Worm (Caenorhabditis elegans) whole organism, midembryonic: ENCODE results near the gene ran-2.
"Not testable (repeated sequence)": the region's sequence is repeated elsewhere in the genome, so short reads cannot be mapped to it uniquely, and the experiment has no call there.

Source experiments
- T22C8.4 ChIP-seq: fragments of 200-800 bp; sonication (Bioruptor generic); IDR thresholded peaks from 2 replicates; pipeline ENCODE4 v1.3.6; 2022; ENCODE audit warnings: missing genetic modification characterization, missing compliant biosample characterization
- cog-1 ChIP-seq: sonication (generic microtip); optimal IDR thresholded peaks from 2 replicates; lab custom pipeline; 2016; ENCODE audit warnings: missing genetic modification characterization, missing compliant biosample characterization
- flt-1 ChIP-seq: fragments of 200-800 bp; sonication (Bioruptor generic); IDR thresholded peaks from 2 replicates; pipeline ENCODE4 v1.3.6; 2022; ENCODE audit warnings: missing genetic modification characterization, missing compliant biosample characterization
- klf-2 ChIP-seq: fragments of 200-800 bp; sonication (Bioruptor generic); conservative IDR thresholded peaks from 2 replicates; pipeline ENCODE4 v1.3.6; 2022; ENCODE audit warnings: missing genetic modification reagents, missing genetic modification characterization, missing compliant biosample characterization
- med-1 ChIP-seq: sonication (generic microtip); optimal IDR thresholded peaks from 2 replicates; lab custom pipeline; 2017; ENCODE audit warnings: missing genetic modification characterization, mild to moderate bottlenecking, missing compliant biosample characterization, antibody characterized with exemption, missing genetic modification reagents; ENCODE audit not compliant: insufficient read depth
- ref-1 ChIP-seq: fragments of 200-800 bp; sonication (Bioruptor generic); conservative IDR thresholded peaks from 2 replicates; pipeline ENCODE4 v1.3.6; 2022; ENCODE audit warnings: missing genetic modification reagents, missing genetic modification characterization, missing compliant biosample characterization
- tab-1 ChIP-seq: fragments of 200-800 bp; sonication (Bioruptor generic); IDR thresholded peaks from 2 replicates; pipeline ENCODE4 v1.3.6; 2022; ENCODE audit warnings: missing genetic modification characterization, missing compliant biosample characterization
- ztf-23 ChIP-seq: fragments of 200-800 bp; sonication (Bioruptor generic); IDR thresholded peaks from 2 replicates; pipeline ENCODE4 v1.3.6; 2022; ENCODE audit warnings: missing genetic modification reagents, missing genetic modification characterization, missing compliant biosample characterization
- ztf-29 ChIP-seq: fragments of 200-800 bp; sonication (Bioruptor generic); IDR thresholded peaks from 2 replicates; pipeline ENCODE4 v1.3.6; 2022; ENCODE audit warnings: missing genetic modification reagents, missing genetic modification characterization, missing compliant biosample characterization

The ran-2 gene

DNA sequence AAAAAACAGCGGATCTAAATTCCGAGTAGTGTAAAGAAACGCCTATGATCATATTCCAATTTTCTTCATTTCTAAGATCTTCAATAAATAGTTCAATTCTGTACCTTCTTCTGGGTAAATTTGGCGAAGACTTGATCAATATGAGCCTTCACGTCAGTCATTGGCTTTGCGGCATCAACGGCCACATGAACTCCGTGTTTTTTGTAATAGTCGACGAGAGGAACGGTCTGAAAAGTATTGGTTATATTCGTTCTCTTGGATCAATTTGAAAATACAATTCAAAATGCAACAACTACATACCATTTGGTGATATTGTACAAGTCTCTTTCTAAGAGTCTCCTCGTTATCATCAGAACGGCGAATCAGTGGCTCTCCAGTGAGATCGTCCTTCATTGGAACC lies 17.1 kb downstream of the ran-2 start:
- TF ChIP-seq flt-1 (GFP tag; lab: Robert Waterston, UW) (no peak), tab-1 (GFP tag; lab: Robert Waterston, UW) (no peak), cog-1 (tag; lab: Kevin White, UChicago) (no peak), ztf-23 (no peak), klf-2 (GFP tag; lab: Robert Waterston, UW) (no peak), T22C8.4 (GFP tag; lab: Robert Waterston, UW) (no peak), ztf-29 (GFP tag; lab: Robert Waterston, UW) (no peak), ref-1 (no peak), med-1 (GFP tag; lab: Kevin White, UChicago) (no peak)

DNA sequence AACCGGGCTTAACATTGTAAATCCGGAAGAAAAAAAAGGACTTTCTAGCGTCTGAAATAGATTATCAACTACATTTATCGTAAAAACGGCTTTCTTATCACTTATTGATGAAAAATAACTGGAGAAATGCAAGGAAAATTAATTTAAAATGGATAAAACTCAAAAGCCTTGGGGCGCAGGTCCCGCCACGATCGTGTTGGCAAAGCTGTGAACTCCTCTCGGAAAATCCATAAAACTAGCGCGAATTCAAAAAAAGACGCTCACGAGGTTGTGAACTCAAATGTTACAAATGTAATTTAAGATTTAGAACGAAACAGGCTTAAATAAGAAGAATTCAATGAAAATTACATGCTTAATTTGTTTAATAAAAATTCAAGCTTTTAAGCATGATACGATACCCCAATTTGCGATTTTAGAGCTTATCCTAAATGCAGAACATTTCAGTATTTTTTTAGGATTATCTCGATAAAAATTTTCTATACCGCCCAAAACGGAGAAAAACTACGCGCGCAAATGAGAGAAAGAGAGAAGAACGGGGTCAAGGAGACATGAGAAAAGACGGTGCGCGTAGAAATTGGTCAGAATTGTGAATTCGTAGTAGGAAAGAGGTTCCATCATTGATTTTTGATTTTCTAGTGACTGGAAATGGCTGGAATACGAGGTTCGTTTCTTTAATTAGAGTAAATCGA lies 18.9 kb downstream of the ran-2 start, which contains the start of gene C29E4.15:
C29E4.15 (plus strand) TSS at position 547 of the 689 bp plus-strand sequence.
- TF ChIP-seq med-1 (GFP tag; lab: Kevin White, UChicago) (no peak), ref-1 (no peak), cog-1 (tag; lab: Kevin White, UChicago) (no peak), ztf-29 (GFP tag; lab: Robert Waterston, UW) (no peak), ztf-23 (no peak), flt-1 (GFP tag; lab: Robert Waterston, UW) (no peak), T22C8.4 (GFP tag; lab: Robert Waterston, UW) (no peak), tab-1 (GFP tag; lab: Robert Waterston, UW) (no peak), klf-2 (GFP tag; lab: Robert Waterston, UW) (no peak)

DNA sequence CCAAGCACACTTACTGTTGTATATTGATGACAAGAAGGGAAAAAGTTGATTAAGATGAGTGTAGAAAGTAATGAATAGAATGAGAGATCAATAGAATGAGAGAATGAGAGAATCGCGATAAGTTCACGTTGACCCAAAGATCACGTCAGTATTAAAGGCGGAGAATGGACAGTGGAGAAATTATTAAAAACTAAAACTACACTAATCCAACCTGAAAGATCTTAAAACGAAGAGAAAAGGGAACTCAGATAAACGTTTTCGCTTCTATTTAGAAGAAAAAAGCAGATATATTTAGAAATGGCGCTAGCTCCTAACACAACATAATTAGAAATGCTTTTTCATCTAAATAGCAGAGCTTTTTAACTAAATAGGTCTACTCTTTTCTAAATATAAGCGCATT lies 19.9 kb downstream of the ran-2 start, which contains the start of gene let-754:
let-754 (minus strand) TSS at position 101 of the 400 bp plus-strand sequence.
- no peak for TF ChIP-seq flt-1 (GFP tag; lab: Robert Waterston, UW)
- TF ChIP-seq tab-1 (GFP tag; lab: Robert Waterston, UW), result no peak
- TF ChIP-seq ztf-29 (GFP tag; lab: Robert Waterston, UW), result no peak
- TF ChIP-seq klf-2 (GFP tag; lab: Robert Waterston, UW), result no peak
- TF ChIP-seq cog-1 (tag; lab: Kevin White, UChicago), result no peak

DNA sequence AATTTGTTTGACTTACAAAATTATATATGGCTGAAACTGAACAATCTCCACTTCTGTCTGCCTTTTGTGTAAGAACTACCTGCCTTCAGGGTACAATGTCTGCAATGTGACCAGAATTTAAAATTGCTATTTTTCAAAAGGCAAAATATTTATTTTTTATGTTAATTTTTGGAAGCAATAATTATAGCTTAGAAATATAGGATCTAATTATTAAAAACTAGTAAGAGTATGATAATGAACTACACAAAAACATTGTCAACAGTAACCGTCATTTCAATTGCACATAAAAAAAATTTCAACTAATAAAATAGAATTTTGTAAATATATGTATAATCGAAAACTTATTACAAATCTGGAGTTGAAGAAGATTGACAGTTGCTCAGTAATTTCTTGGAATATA lies 23.6 kb downstream of the ran-2 start, which contains the start of gene C29E4.9:
C29E4.9 (minus strand) TSS at position 101 of the 400 bp plus-strand sequence.
- TF ChIP-seq med-1 (GFP tag; lab: Kevin White, UChicago) (no peak), klf-2 (GFP tag; lab: Robert Waterston, UW) (no peak), ztf-23 (no peak), tab-1 (GFP tag; lab: Robert Waterston, UW) (no peak), cog-1 (tag; lab: Kevin White, UChicago) (no peak), ref-1 (no peak), flt-1 (GFP tag; lab: Robert Waterston, UW) (no peak), T22C8.4 (GFP tag; lab: Robert Waterston, UW) (no peak), ztf-29 (GFP tag; lab: Robert Waterston, UW) (no peak)

DNA sequence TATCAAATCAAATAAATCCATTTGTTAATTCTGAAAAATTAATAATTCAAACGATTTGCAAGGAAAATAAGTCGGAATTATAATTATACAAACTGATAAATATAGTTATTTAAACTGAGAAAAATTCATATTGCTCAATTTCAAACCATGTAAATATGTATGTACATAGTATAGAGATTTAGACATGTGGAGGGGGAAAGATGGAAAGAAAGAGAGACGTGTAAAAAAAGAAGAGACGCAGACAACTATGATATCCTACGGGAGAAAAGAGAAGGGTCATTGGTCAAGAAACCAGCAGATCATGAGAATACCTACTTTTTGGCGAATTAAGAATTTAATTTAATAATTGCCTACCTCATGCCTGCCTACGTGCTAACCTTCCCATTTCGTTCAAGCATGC lies 24.8 kb downstream of the ran-2 start, which contains the start of gene C29E4.11:
C29E4.11 (minus strand) TSS at position 30 of the 400 bp plus-strand sequence.
- TF ChIP-seq ztf-23, result no peak
- no peak for TF ChIP-seq klf-2 (GFP tag; lab: Robert Waterston, UW)
- TF ChIP-seq cog-1 (tag; lab: Kevin White, UChicago), result peak; percentile 24
- no peak for TF ChIP-seq T22C8.4 (GFP tag; lab: Robert Waterston, UW)
- no peak for TF ChIP-seq med-1 (GFP tag; lab: Kevin White, UChicago)
- no peak for TF ChIP-seq ztf-29 (GFP tag; lab: Robert Waterston, UW)

DNA sequence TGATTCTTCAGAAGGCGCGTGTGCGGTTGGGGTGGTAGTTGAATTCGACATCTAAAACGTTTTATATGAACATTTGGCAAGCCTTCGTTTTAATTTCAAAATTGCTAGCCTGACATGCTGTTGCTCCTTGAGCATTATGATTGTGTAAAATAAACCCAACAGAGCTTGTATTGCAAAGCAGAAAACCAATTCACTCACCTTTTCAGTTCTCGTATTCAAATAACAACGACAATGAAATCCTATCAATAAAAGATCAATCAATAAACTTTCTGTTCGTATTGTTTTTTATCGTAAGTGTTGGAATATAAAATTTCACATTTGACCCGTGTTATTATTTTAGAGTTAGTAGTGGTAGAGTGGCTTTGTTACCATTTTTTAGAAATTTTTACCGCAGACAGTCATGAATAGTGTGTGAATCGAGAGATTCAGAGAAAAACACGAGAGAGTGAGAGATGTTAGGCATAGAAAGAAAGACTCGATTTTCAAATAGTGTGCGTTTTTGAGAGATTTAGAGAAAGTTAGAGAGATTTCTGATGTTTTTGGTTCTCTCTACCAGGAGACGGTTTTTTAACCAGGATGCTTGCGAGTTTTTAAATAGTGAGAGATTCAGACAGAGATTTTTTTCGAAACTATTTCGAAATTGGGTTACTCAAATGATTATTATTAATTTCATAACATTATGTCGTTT lies 25.7 kb downstream of the ran-2 start, which contains the start of gene F54H12.10:
F54H12.10 (minus strand) TSS at position 51 of the 688 bp plus-strand sequence.
- TF ChIP-seq cog-1 (tag; lab: Kevin White, UChicago); klf-2 (GFP tag; lab: Robert Waterston, UW); T22C8.4 (GFP tag; lab: Robert Waterston, UW): not testable (repeated sequence)

DNA sequence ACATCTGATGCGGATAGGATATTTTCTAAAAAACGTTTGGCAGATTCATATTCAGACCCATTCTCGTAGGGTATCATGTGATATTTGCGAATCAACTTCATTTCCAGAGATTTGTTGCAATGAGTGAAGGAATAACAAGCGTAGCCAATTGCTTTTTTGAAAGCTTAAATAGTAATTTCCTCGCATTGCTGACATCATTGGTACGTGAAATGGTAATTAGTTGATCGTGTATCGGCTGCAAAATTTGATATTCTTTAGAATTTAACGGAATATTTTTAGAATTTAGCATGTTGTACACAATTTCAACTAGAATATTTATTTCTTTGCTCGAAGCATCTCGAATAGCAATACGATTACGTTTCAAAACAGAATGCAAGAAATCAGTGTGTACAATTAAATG lies 29.3 kb downstream of the ran-2 start, which contains the start of gene F54H12.4:
F54H12.4 (minus strand) TSS at position 101 of the 400 bp plus-strand sequence.
- not testable (repeated sequence) for TF ChIP-seq cog-1 (tag; lab: Kevin White, UChicago); ztf-29 (GFP tag; lab: Robert Waterston, UW); flt-1 (GFP tag; lab: Robert Waterston, UW)

DNA sequence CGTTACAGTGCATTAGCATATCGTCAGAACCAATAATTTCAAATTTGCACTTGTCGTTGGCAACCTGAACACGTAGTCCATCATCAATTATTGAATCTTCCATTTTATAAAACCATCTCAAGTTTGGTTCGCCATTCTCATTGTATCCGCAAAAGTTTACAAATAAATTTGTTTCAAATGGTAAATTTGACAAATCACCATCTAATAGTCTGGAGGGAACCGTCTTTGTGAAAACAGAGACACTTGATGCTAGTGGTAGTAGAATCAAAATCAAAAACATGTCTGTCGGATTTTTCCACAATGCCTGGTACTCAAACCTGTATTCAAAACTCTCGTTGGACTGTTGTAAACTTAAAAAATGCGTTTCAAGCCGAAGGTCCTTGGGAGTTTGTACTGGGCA lies 30.9 kb downstream of the ran-2 start, which contains the start of gene F54H12.2:
F54H12.2 (plus strand) TSS at position 301 of the 400 bp plus-strand sequence.
- TF ChIP-seq ztf-23; ztf-29 (GFP tag; lab: Robert Waterston, UW); klf-2 (GFP tag; lab: Robert Waterston, UW): not testable (repeated sequence)

DNA sequence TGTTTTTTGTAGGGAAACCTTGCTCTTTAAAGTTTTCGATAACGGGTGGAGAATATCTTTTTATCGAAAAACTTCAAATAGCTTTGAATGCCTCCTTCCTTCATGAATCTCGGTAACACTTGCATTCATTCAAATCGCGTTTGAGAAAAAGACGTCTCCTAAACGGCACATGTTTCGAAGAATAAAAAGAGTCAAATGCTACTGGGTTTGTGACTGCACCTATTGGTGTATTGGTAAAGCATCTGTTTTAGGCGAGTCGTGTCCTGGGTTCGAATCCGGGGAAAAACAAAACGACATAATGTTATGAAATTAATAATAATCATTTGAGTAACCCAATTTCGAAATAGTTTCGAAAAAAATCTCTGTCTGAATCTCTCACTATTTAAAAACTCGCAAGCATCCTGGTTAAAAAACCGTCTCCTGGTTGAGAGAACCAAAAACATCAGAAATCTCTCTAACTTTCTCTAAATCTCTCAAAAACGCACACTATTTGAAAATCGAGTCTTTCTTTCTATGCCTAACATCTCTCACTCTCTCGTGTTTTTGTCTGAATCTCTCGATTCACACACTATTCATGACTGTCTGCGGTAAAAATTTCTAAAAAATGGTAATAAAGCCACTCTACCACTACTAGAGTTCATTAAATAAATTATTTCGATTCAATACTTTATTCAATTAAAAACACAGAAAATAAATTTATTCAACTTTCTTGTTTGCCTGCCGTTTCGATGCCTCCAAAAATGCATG lies 32.8 kb downstream of the ran-2 start:
- 0 out of 2 replicates have a peak, but pooled peaks have one; percentile 53 for TF ChIP-seq flt-1 (GFP tag; lab: Robert Waterston, UW)
